Fruit fly (Drosophila melanogaster): ENCODE measurements around the gene CG18754.

Gene CG18754

DNA sequence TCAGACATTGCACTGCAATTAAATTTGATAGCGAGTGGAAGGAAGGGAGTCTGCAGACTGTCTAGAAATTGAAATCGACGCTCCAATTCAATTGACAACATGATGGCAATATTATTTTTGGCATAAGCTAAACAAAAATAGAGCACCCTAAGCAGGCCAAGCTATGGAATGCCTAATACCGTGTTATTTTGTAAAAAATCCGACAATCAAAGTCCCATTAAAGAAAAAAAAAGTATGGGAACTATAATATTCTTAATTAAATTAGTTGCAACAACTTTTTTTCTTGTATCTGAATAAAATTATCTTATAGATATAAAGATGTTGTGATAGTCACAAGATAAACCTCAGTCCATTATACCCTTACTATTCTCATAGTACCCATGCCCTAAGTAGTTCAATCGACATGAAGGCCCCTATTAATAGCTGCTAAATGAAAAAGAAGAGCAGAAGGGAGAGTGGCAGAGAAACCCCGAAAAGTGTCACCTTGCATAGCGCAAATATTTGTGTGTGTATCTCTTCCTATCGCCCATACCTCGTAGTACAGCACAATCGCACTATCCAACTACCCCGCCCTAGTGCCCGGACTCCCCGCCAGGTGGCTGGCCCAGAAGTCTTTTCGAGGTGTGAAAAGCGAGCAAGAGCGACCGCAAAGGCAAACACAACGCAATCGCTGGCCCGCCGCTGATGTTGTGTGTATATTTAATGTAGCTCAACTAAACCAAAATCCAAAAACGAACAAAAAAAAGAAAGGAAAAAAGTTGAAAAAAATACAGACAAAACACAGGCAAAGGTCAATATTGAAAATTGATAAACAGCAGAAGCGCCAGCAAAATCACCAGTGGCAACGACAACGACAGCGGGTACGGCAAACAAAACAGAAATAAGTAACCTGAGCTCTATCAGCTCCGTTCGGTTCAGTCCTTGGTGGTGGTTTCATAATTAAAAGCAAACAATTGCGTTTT lies 26.2 kb upstream of the CG18754 start (continued):
- TF ChIP-seq lmd (GFP tag; IDR thresholded peaks at IDR 0.05) = no peak
- TF ChIP-seq Rx (GFP tag; IDR thresholded peaks at IDR 0.05) = no peak
- peak; percentile 70 for TF ChIP-seq Fer1 (GFP tag; optimal IDR thresholded peaks at IDR 0.05)
- TF ChIP-seq CG7357 (GFP tag; IDR thresholded peaks at IDR 0.05) = no peak
- TF ChIP-seq stc (GFP tag; IDR thresholded peaks at IDR 0.05) = peak; percentile 29
- peak; percentile 41 for TF ChIP-seq Atf3 (GFP tag; optimal IDR thresholded peaks at IDR 0.05)
- peak; percentile 31 for TF ChIP-seq Oli (tag; optimal IDR thresholded peaks at IDR 0.05)
- TF ChIP-seq cg (GFP tag; optimal IDR thresholded peaks at IDR 0.05) = no peak
- peak; percentile 17 for TF ChIP-seq CG13624 (GFP tag; optimal IDR thresholded peaks at IDR 0.05)
- no peak for TF ChIP-seq Ets97D (GFP tag; optimal IDR thresholded peaks at IDR 0.05)
- TF ChIP-seq klu (GFP tag; IDR thresholded peaks at IDR 0.05) = no peak
- peak; percentile 42 for TF ChIP-seq CG12659 (GFP tag; optimal IDR thresholded peaks at IDR 0.05)
- TF ChIP-seq CG31388 (GFP tag; optimal IDR thresholded peaks at IDR 0.05) = no peak
- no peak for TF ChIP-seq Neu2 (GFP tag; optimal IDR thresholded peaks at IDR 0.05; ENCODE audit: borderline replicate concordance)
- peak; percentile 12 for TF ChIP-seq lilli (GFP tag; optimal IDR thresholded peaks at IDR 0.05)
- peak; percentile 79 for TF ChIP-seq Vsx1 (GFP tag; optimal IDR thresholded peaks at IDR 0.05)
- TF ChIP-seq Fer3 (tag; optimal IDR thresholded peaks at IDR 0.05) = peak; percentile 10
- TF ChIP-seq Hmx (GFP tag; optimal IDR thresholded peaks at IDR 0.05) = no peak
- peak; percentile 36 for TF ChIP-seq CG11696 (GFP tag; IDR thresholded peaks at IDR 0.05)
- TF ChIP-seq CG3163 (GFP tag; optimal IDR thresholded peaks at IDR 0.05) = peak; percentile 59
- peak; percentile 84 for TF ChIP-seq ac (GFP tag; optimal IDR thresholded peaks at IDR 0.05)
- TF ChIP-seq CG13123 (GFP tag; optimal IDR thresholded peaks at IDR 0.05) = peak; percentile 73
- peak; percentile 28 for TF ChIP-seq CG18764 (GFP tag; optimal IDR thresholded peaks at IDR 0.05)
- peak; percentile 94 for TF ChIP-seq sqz (GFP tag; optimal IDR thresholded peaks at IDR 0.05)
- peak; percentile 53 for TF ChIP-seq p53 (GFP tag; optimal IDR thresholded peaks at IDR 0.05)
- no peak for TF ChIP-seq Scr (GFP tag; IDR thresholded peaks at IDR 0.05; ENCODE audit: partially characterized antibody)
- no peak for TF ChIP-seq CkIIα-i1 (GFP tag; IDR thresholded peaks at IDR 0.05)
- no peak for TF ChIP-seq Tbp (GFP tag; optimal IDR thresholded peaks at IDR 0.05)
- no peak for TF ChIP-seq eve (GFP tag; optimal IDR thresholded peaks at IDR 0.05)
- TF ChIP-seq CG33213 (GFP tag; optimal IDR thresholded peaks at IDR 0.05) = peak; percentile 47
- peak; percentile 88 for TF ChIP-seq CG7745 (tag; optimal IDR thresholded peaks at IDR 0.05)
- no peak for TF ChIP-seq Hr3 (GFP tag; optimal IDR thresholded peaks at IDR 0.05)
- no peak for TF ChIP-seq CG6175 (GFP tag; IDR thresholded peaks at IDR 0.05)
- peak; percentile 62 for TF ChIP-seq CG6765 (GFP tag; optimal IDR thresholded peaks at IDR 0.05)
- peak; percentile 22 for TF ChIP-seq Bteb2 (GFP tag; optimal IDR thresholded peaks at IDR 0.05)
- no peak for TF ChIP-seq Elba2 (GFP tag; optimal IDR thresholded peaks at IDR 0.05)
- TF ChIP-seq CG2120 (GFP tag; optimal IDR thresholded peaks at IDR 0.05) = no peak
- no peak for TF ChIP-seq fu2 (GFP tag; optimal IDR thresholded peaks at IDR 0.05)
- TF ChIP-seq CG6791 (GFP tag; IDR thresholded peaks at IDR 0.05; ENCODE audit: partially characterized antibody) = no peak
- no peak for TF ChIP-seq D (optimal IDR thresholded peaks at IDR 0.05)
- TF ChIP-seq D (GFP tag; optimal IDR thresholded peaks at IDR 0.05) = peak; percentile 75
- TF ChIP-seq rib (GFP tag; IDR thresholded peaks at IDR 0.05) = 0 out of 2 replicates have a peak, but pooled peaks have one; percentile 17
- TF ChIP-seq dmrt99B (tag; optimal IDR thresholded peaks at IDR 0.05) = peak; percentile 50
- TF ChIP-seq Eip74EF (GFP tag; optimal IDR thresholded peaks at IDR 0.05) = peak in 1 of 2 experiments; percentile 25
- no peak for TF ChIP-seq kay (GFP tag; optimal IDR thresholded peaks at IDR 0.05)
- TF ChIP-seq Optix (GFP tag; IDR thresholded peaks at IDR 0.05) = peak; percentile 30; the same call in 1 of the 3 replicates
- TF ChIP-seq lbe (GFP tag; optimal IDR thresholded peaks at IDR 0.05) = no peak
- TF ChIP-seq Dref (GFP tag; IDR thresholded peaks at IDR 0.05) = no peak
- TF ChIP-seq HLH4C (GFP tag; IDR thresholded peaks at IDR 0.05; ENCODE audit: partially characterized antibody) = no peak
